Worm (Caenorhabditis elegans) whole organism, L4 larva: ENCODE data around the gene clec-160.

Source experiments
- D1046.2 ChIP-seq: fragments of 200-800 bp; sonication (Bioruptor generic); IDR thresholded peaks from 2 replicates; pipeline ENCODE4 v1.3.6; 2022; ENCODE audit warnings: missing genetic modification characterization, missing compliant biosample characterization
- F10B5.3 ChIP-seq: sonication (generic microtip); optimal IDR thresholded peaks from 2 replicates; lab custom pipeline; 2016; ENCODE audit warnings: mild to moderate bottlenecking, missing genetic modification characterization, missing compliant biosample characterization
- F26F4.8 ChIP-seq: fragments of 200-800 bp; sonication (Bioruptor generic); conservative IDR thresholded peaks from 2 replicates; pipeline ENCODE4 v1.3.6; 2022; ENCODE audit warnings: missing genetic modification characterization, missing compliant biosample characterization
- F37D6.2 ChIP-seq: sonication (generic microtip); optimal IDR thresholded peaks from 2 replicates; lab custom pipeline; 2016; ENCODE audit warnings: mild to moderate bottlenecking, missing genetic modification characterization, missing compliant biosample characterization
- R02D3.7 ChIP-seq: fragments of 150-350 bp; sonication (generic microtip); optimal IDR thresholded peaks from 3 replicates; lab custom pipeline; 2014; ENCODE audit warnings: missing biosample characterization, missing genetic modification characterization
- T20F7.1 ChIP-seq: fragments of 200-800 bp; sonication (Bioruptor generic); optimal IDR thresholded peaks from 2 replicates; lab custom pipeline; 2018; ENCODE audit warnings: mild to moderate bottlenecking, missing genetic modification characterization, missing compliant biosample characterization
- Y105C5A.15 ChIP-seq: fragments of 200-800 bp; sonication (Bioruptor generic); IDR thresholded peaks from 2 replicates; pipeline ENCODE4 v1.3.6; 2022; ENCODE audit warnings: missing genetic modification characterization, missing compliant biosample characterization
- Y5F2A.4 ChIP-seq: fragments of 200-800 bp; sonication (Bioruptor generic); optimal IDR thresholded peaks from 2 replicates; lab custom pipeline; 2018; ENCODE audit warnings: mild to moderate bottlenecking, missing genetic modification characterization, missing compliant biosample characterization
- ZK337.2 ChIP-seq: fragments of 200-800 bp; sonication (Bioruptor generic); IDR thresholded peaks from 2 replicates; pipeline ENCODE4 v1.3.6; 2022; ENCODE audit warnings: missing genetic modification reagents, missing genetic modification characterization, missing compliant biosample characterization
- aha-1 ChIP-seq: fragments of 150-350 bp; peaks from one replicate; lab custom pipeline; 2014; ENCODE audit warnings: missing biosample characterization, missing genetic modification characterization
- attf-4 ChIP-seq: sonication (generic microtip); optimal IDR thresholded peaks from 3 replicates; lab custom pipeline; 2017; ENCODE audit warnings: missing biosample characterization, missing genetic modification characterization
- ceh-28 ChIP-seq: fragments of 150-350 bp; optimal IDR thresholded peaks from 2 replicates; lab custom pipeline; 2014; ENCODE audit warnings: missing biosample characterization, missing genetic modification reagents, missing genetic modification characterization
- ces-1 ChIP-seq: fragments of 150-350 bp; sonication (generic microtip); optimal IDR thresholded peaks from 4 replicates; lab custom pipeline; 2014; ENCODE audit warnings: missing biosample characterization, missing genetic modification reagents, missing genetic modification characterization
- daf-16 ChIP-seq, 3 experiments: sonication (generic microtip); optimal IDR thresholded peaks; 2 replicates each; lab custom pipeline; 2016 to 2017; ENCODE audit warnings: missing genetic modification characterization in 3 of 3, missing genetic modification reagents in 3 of 3, mild to moderate bottlenecking in 2 of 3, missing compliant biosample characterization in 2 of 3, missing biosample characterization in 1 of 3, moderate library complexity in 1 of 3
- dmd-8 ChIP-seq: fragments of 200-800 bp; sonication (Bioruptor generic); IDR thresholded peaks from 2 replicates; pipeline ENCODE4 v1.3.6; 2022; ENCODE audit warnings: missing genetic modification characterization, missing compliant biosample characterization
- dmd-9 ChIP-seq: fragments of 200-800 bp; sonication (Bioruptor generic); IDR thresholded peaks from 2 replicates; pipeline ENCODE4 v1.3.6; 2022; ENCODE audit warnings: missing genetic modification reagents, missing genetic modification characterization, missing compliant biosample characterization
- dve-1 ChIP-seq: sonication (generic microtip); optimal IDR thresholded peaks from 2 replicates; lab custom pipeline; 2017; ENCODE audit warnings: antibody characterized with exemption, mild to moderate bottlenecking, missing genetic modification characterization, missing compliant biosample characterization; ENCODE audit not compliant: insufficient read depth
- fos-1 ChIP-seq: fragments of 150-350 bp; optimal IDR thresholded peaks from 2 replicates; lab custom pipeline; 2014; ENCODE audit warnings: missing biosample characterization, missing genetic modification characterization
- hif-1 ChIP-seq, 2 experiments: sonication (generic microtip); optimal IDR thresholded peaks; 2 replicates each; lab custom pipeline; 2016 to 2017; ENCODE audit warnings: missing compliant biosample characterization in 2 of 2, missing genetic modification characterization in 2 of 2, missing genetic modification reagents in 2 of 2, missing genotype in 2 of 2, mild to moderate bottlenecking in 1 of 2
- hlh-11 ChIP-seq: fragments of 200-800 bp; sonication (Bioruptor generic); optimal IDR thresholded peaks from 2 replicates; lab custom pipeline; 2018; ENCODE audit warnings: mild to moderate bottlenecking, missing genetic modification characterization, missing compliant biosample characterization
- hlh-30 ChIP-seq: sonication (generic microtip); optimal IDR thresholded peaks from 2 replicates; lab custom pipeline; 2017; ENCODE audit warnings: antibody characterized with exemption, mild to moderate bottlenecking, missing genetic modification characterization, missing compliant biosample characterization; ENCODE audit not compliant: insufficient read depth
- hmg-1.1 ChIP-seq: fragments of 200-800 bp; sonication (Bioruptor generic); IDR thresholded peaks from 2 replicates; pipeline ENCODE4 v1.3.6; 2022; ENCODE audit warnings: missing genetic modification reagents, missing genetic modification characterization, missing compliant biosample characterization
- lim-7 ChIP-seq: fragments of 200-800 bp; sonication (Bioruptor generic); IDR thresholded peaks from 2 replicates; pipeline ENCODE4 v1.3.6; 2022; ENCODE audit warnings: missing genetic modification characterization, missing compliant biosample characterization
- lin-38 ChIP-seq: fragments of 200-800 bp; sonication (Bioruptor generic); IDR thresholded peaks from 2 replicates; pipeline ENCODE4 v1.3.6; 2022; ENCODE audit warnings: missing genetic modification reagents, missing genetic modification characterization, missing compliant biosample characterization
- lin-39 ChIP-seq: fragments of 150-350 bp; optimal IDR thresholded peaks from 2 replicates; lab custom pipeline; 2014; ENCODE audit warnings: missing biosample characterization, missing genetic modification reagents, missing genetic modification characterization
- mes-2 ChIP-seq: sonication (generic microtip); optimal IDR thresholded peaks from 2 replicates; lab custom pipeline; 2016; ENCODE audit warnings: missing genotype, mild to moderate bottlenecking, missing genetic modification characterization, missing compliant biosample characterization; ENCODE audit not compliant: poor library complexity, severe bottlenecking
- mxl-2 ChIP-seq: fragments of 200-800 bp; sonication (Bioruptor generic); conservative IDR thresholded peaks from 2 replicates; pipeline ENCODE4 v1.3.6; 2022; ENCODE audit warnings: missing genetic modification reagents, missing genetic modification characterization, missing compliant biosample characterization
- mxl-3 ChIP-seq: fragments of 200-800 bp; sonication (Bioruptor generic); optimal IDR thresholded peaks from 2 replicates; lab custom pipeline; 2018; ENCODE audit warnings: mild to moderate bottlenecking, missing genetic modification characterization, missing compliant biosample characterization
- nhr-237 ChIP-seq: sonication (generic microtip); optimal IDR thresholded peaks from 2 replicates; lab custom pipeline; 2017; ENCODE audit warnings: missing biosample characterization, missing genetic modification characterization
- nhr-77 ChIP-seq: fragments of 150-350 bp; optimal IDR thresholded peaks from 2 replicates; lab custom pipeline; 2014; ENCODE audit warnings: missing biosample characterization, missing genetic modification characterization
- php-3 ChIP-seq: fragments of 200-800 bp; sonication (Bioruptor generic); IDR thresholded peaks from 2 replicates; pipeline ENCODE4 v1.3.6; 2022; ENCODE audit warnings: missing genetic modification reagents, missing genetic modification characterization, missing compliant biosample characterization
- pqm-1 ChIP-seq: sonication (generic microtip); optimal IDR thresholded peaks from 2 replicates; lab custom pipeline; 2017; ENCODE audit warnings: missing biosample characterization, missing genetic modification characterization
- set-16 ChIP-seq: fragments of 200-800 bp; sonication (Bioruptor generic); IDR thresholded peaks from 2 replicates; pipeline ENCODE4 v1.3.6; 2022; ENCODE audit warnings: missing genetic modification reagents, missing genetic modification characterization, missing compliant biosample characterization
- skn-1 ChIP-seq: fragments of 150-350 bp; optimal IDR thresholded peaks from 2 replicates; lab custom pipeline; 2014; ENCODE audit warnings: missing biosample characterization, missing genetic modification characterization
- spr-1 ChIP-seq: sonication (generic microtip); optimal IDR thresholded peaks from 2 replicates; lab custom pipeline; 2016; ENCODE audit warnings: mild to moderate bottlenecking, missing genetic modification characterization, missing compliant biosample characterization
- unc-62 ChIP-seq, 3 experiments: fragments of 150-350 bp in 1 of 3; sonication (generic microtip); optimal IDR thresholded peaks in 2 of 3; peaks in 1 of 3; 1 replicate in 1 of 3; 2 replicates in 2 of 3; lab custom pipeline; 2014 to 2017; ENCODE audit warnings: missing biosample characterization in 3 of 3, missing genetic modification characterization in 3 of 3, missing genetic modification reagents in 3 of 3, missing genotype in 1 of 3
- zip-11 ChIP-seq: fragments of 200-800 bp; sonication (Bioruptor generic); IDR thresholded peaks from 2 replicates; pipeline ENCODE4 v1.3.6; 2022; ENCODE audit warnings: missing genetic modification characterization, missing compliant biosample characterization
- zip-2 ChIP-seq: fragments of 150-350 bp; optimal IDR thresholded peaks from 2 replicates; lab custom pipeline; 2014; ENCODE audit warnings: missing biosample characterization, missing genetic modification characterization
- ztf-7 ChIP-seq: fragments of 150-350 bp; optimal IDR thresholded peaks from 2 replicates; lab custom pipeline; 2014; ENCODE audit warnings: missing biosample characterization, missing genetic modification characterization

The clec-160 gene

ce11 chrIII:8299734-8300133 is 24.0 kb upstream of the clec-160 start:
- TF ChIP-seq mxl-2 (GFP tag; lab: Robert Waterston, UW) = no peak
- no peak for TF ChIP-seq fos-1 (tag; lab: Kevin White, UChicago)
- no peak for TF ChIP-seq spr-1 (tag; lab: Kevin White, UChicago)
- TF ChIP-seq nhr-77 (tag; lab: Kevin White, UChicago) = peak; percentile 14
- TF ChIP-seq set-16 (GFP tag; lab: Robert Waterston, UW) = no peak
- 0 out of 2 replicates have a peak, but pooled peaks have one; percentile 43 for TF ChIP-seq php-3
- TF ChIP-seq hmg-1.1 (GFP tag; lab: Robert Waterston, UW) = no peak
- TF ChIP-seq ceh-28 (tag; lab: Kevin White, UChicago) = no peak
- no peak for TF ChIP-seq attf-4
- TF ChIP-seq pqm-1 (tag; lab: Kevin White, UChicago) = peak; percentile 67
- no peak for TF ChIP-seq lim-7 (GFP tag; lab: Robert Waterston, UW)
- TF ChIP-seq aha-1 (tag; lab: Kevin White, UChicago) = peak; percentile 52
- peak; percentile 50 for TF ChIP-seq dve-1
- no peak for TF ChIP-seq daf-16 (GFP tag; optimal IDR thresholded peaks at IDR 0.05; lab: Kevin White, UChicago)
- TF ChIP-seq daf-16 (tag; optimal IDR thresholded peaks at IDR 0.05; lab: Kevin White, UChicago) = peak; percentile 62
- TF ChIP-seq F10B5.3 (tag; lab: Kevin White, UChicago) = no peak
- peak; percentile 8 for TF ChIP-seq T20F7.1
- TF ChIP-seq, all 104 proteins: peak for 7

- no peak for TF ChIP-seq dmd-8 (GFP tag; lab: Robert Waterston, UW)
- no peak for TF ChIP-seq nhr-237
- TF ChIP-seq lin-38 (GFP tag; lab: Robert Waterston, UW) = no peak
- TF ChIP-seq R02D3.7 (tag; lab: Kevin White, UChicago) = no peak
- TF ChIP-seq zip-11 (GFP tag; lab: Robert Waterston, UW) = no peak
- no peak for TF ChIP-seq aha-1 (tag; lab: Kevin White, UChicago)
- TF ChIP-seq D1046.2 (GFP tag; lab: Robert Waterston, UW) = no peak
- no peak for TF ChIP-seq dmd-9 (GFP tag; lab: Robert Waterston, UW)
- no peak for TF ChIP-seq Y105C5A.15 (GFP tag; lab: Robert Waterston, UW)
- TF ChIP-seq mes-2 (tag; lab: Kevin White, UChicago) = no peak
- no peak for TF ChIP-seq F37D6.2 (tag; lab: Kevin White, UChicago)
- no peak for TF ChIP-seq hlh-30 (tag; lab: Kevin White, UChicago)
- no peak for TF ChIP-seq ZK337.2 (GFP tag; lab: Robert Waterston, UW)
- TF ChIP-seq zip-2 (tag; lab: Kevin White, UChicago) = no peak
- no peak for TF ChIP-seq daf-16 (GFP tag; optimal IDR thresholded peaks at IDR 0.05; lab: Kevin White, UChicago)
- no peak for TF ChIP-seq daf-16 (tag; optimal IDR thresholded peaks at IDR 0.05; lab: Kevin White, UChicago)
- TF ChIP-seq pqm-1 (tag; lab: Kevin White, UChicago) = no peak
- no peak for TF ChIP-seq T20F7.1
- TF ChIP-seq hif-1 (tag; optimal IDR thresholded peaks at IDR 0.05; lab: Kevin White, UChicago) = no peak
- TF ChIP-seq, all 104 proteins: peak for 0
These were observed 23.4 kb upstream of the clec-160 start for ce11 chrIII:8299078-8299587.

- TF ChIP-seq zip-11 (GFP tag; lab: Robert Waterston, UW) = no peak
- no peak for TF ChIP-seq mxl-3 (GFP tag; lab: Kevin White, UChicago)
- TF ChIP-seq Y5F2A.4 = no peak
- no peak for TF ChIP-seq hmg-1.1 (GFP tag; lab: Robert Waterston, UW)
- no peak for TF ChIP-seq F26F4.8
- no peak for TF ChIP-seq mxl-2 (GFP tag; lab: Robert Waterston, UW)
- peak; percentile 88 for TF ChIP-seq aha-1 (tag; lab: Kevin White, UChicago)
- peak; percentile 1 for TF ChIP-seq hlh-11 (tag; lab: Kevin White, UChicago)
- no peak for TF ChIP-seq ces-1 (GFP tag; lab: Kevin White, UChicago)
- TF ChIP-seq ztf-7 (tag; lab: Kevin White, UChicago) = no peak
- no peak for TF ChIP-seq daf-16 (GFP tag; optimal IDR thresholded peaks at IDR 0.05; lab: Kevin White, UChicago)
- peak; percentile 36 for TF ChIP-seq daf-16 (tag; optimal IDR thresholded peaks at IDR 0.05; lab: Kevin White, UChicago)
- TF ChIP-seq lin-39 = no peak
- TF ChIP-seq unc-62 (GFP tag; optimal IDR thresholded peaks at IDR 0.05 in 1 of 2; lab: Kevin White, UChicago) = peak in 1 of 2 experiments; percentile 54
- no peak for TF ChIP-seq unc-62 (tag; optimal IDR thresholded peaks at IDR 0.05; lab: Kevin White, UChicago)
- TF ChIP-seq php-3 = peak; percentile 58; the same call in 1 of the 2 replicates
- no peak for TF ChIP-seq skn-1 (tag; lab: Kevin White, UChicago)
These were observed 22.6 kb upstream of the clec-160 start for ce11 chrIII:8298216-8298920.
